Fruit fly (Drosophila melanogaster): ENCODE data around the gene RnrL.

Gene RnrL

dm6 chr2L:10333091-10333991, 5.6 kb upstream of the RnrL start, which contains the start of gene GATAd (continued):
- TF ChIP-seq caup (GFP tag; optimal IDR thresholded peaks at IDR 0.05; ENCODE audit: severe bottlenecking), result no peak
- no peak for TF ChIP-seq Mes4 (GFP tag; optimal IDR thresholded peaks at IDR 0.05)
- TF ChIP-seq CG12299 (tag; optimal IDR thresholded peaks at IDR 0.05), result peak; percentile 28
- no peak for TF ChIP-seq CG14050 (GFP tag; IDR thresholded peaks at IDR 0.05)
- no peak for TF ChIP-seq dati (GFP tag; IDR thresholded peaks at IDR 0.05)
- no peak for TF ChIP-seq Meics (GFP tag; optimal IDR thresholded peaks at IDR 0.05)
- no peak for TF ChIP-seq CG2199 (GFP tag; IDR thresholded peaks at IDR 0.05)
- no peak for TF ChIP-seq NFAT (GFP tag; IDR thresholded peaks at IDR 0.05)
- no peak for TF ChIP-seq maf-S (GFP tag; optimal IDR thresholded peaks at IDR 0.05)
- no peak for TF ChIP-seq Xbp1 (GFP tag; optimal IDR thresholded peaks at IDR 0.05)
- no peak for TF ChIP-seq CG18476 (GFP tag; optimal IDR thresholded peaks at IDR 0.05)
- no peak for TF ChIP-seq ro (GFP tag; IDR thresholded peaks at IDR 0.05)
- no peak for TF ChIP-seq Fer1 (GFP tag; optimal IDR thresholded peaks at IDR 0.05)
- no peak for TF ChIP-seq lmd (GFP tag; IDR thresholded peaks at IDR 0.05)
- no peak for TF ChIP-seq Dip2 (GFP tag; IDR thresholded peaks at IDR 0.05)
- TF ChIP-seq mld (GFP tag; IDR thresholded peaks at IDR 0.05; ENCODE audit: partially characterized antibody), result no peak
- no peak for TF ChIP-seq ttk (GFP tag; IDR thresholded peaks at IDR 0.05)
- no peak for TF ChIP-seq CG17328 (GFP tag; IDR thresholded peaks at IDR 0.05)
- no peak for TF ChIP-seq cad (GFP tag; optimal IDR thresholded peaks at IDR 0.05)
- no peak for TF ChIP-seq CG6683 (GFP tag; optimal IDR thresholded peaks at IDR 0.05)
- peak; percentile 67 for TF ChIP-seq sens (GFP tag)
- no peak for TF ChIP-seq Opbp (GFP tag; IDR thresholded peaks at IDR 0.05; ENCODE audit: partially characterized antibody)
- no peak for TF ChIP-seq ind (GFP tag; optimal IDR thresholded peaks at IDR 0.05)
- no peak for TF ChIP-seq CG34376 (GFP tag; optimal IDR thresholded peaks at IDR 0.05)
- TF ChIP-seq fru (optimal IDR thresholded peaks at IDR 0.05), result no peak
- no peak for TF ChIP-seq wdn (GFP tag; IDR thresholded peaks at IDR 0.05)
- TF ChIP-seq sc (optimal IDR thresholded peaks at IDR 0.05), result no peak
- TF ChIP-seq sc (GFP tag; optimal IDR thresholded peaks at IDR 0.05), result no peak
- no peak; the same call in 1 of the 2 replicates for TF ChIP-seq unc-4 (GFP tag; IDR thresholded peaks at IDR 0.05; ENCODE audit: partially characterized antibody)
- TF ChIP-seq CG7372 (GFP tag; IDR thresholded peaks at IDR 0.05), result no peak
- TF ChIP-seq CG2129 (GFP tag; IDR thresholded peaks at IDR 0.05; ENCODE audit: partially characterized antibody), result no peak
- no peak for TF ChIP-seq sim (GFP tag; IDR thresholded peaks at IDR 0.05)
- no peak for TF ChIP-seq CG3407 (GFP tag; optimal IDR thresholded peaks at IDR 0.05)
- peak; percentile 46 for TF ChIP-seq CG8924 (tag; optimal IDR thresholded peaks at IDR 0.05)
- no peak for TF ChIP-seq Sox100B (GFP tag; optimal IDR thresholded peaks at IDR 0.05)
- TF ChIP-seq otp (GFP tag; IDR thresholded peaks at IDR 0.05), result no peak
- TF ChIP-seq Ssrp (tag; optimal IDR thresholded peaks at IDR 0.05), result no peak
- no peak for TF ChIP-seq crc (GFP tag; optimal IDR thresholded peaks at IDR 0.05)
- TF ChIP-seq tna (GFP tag; IDR thresholded peaks at IDR 0.05; ENCODE audit: partially characterized antibody), result no peak
- no peak for TF ChIP-seq Aef1 (GFP tag; IDR thresholded peaks at IDR 0.05)
- no peak for TF ChIP-seq jing (GFP tag; optimal IDR thresholded peaks at IDR 0.05)
- TF ChIP-seq CG17186 (GFP tag; optimal IDR thresholded peaks at IDR 0.05), result no peak
- no peak for TF ChIP-seq en (GFP tag; optimal IDR thresholded peaks at IDR 0.05)
- peak; percentile 13 for TF ChIP-seq phol (tag; optimal IDR thresholded peaks at IDR 0.05)
- TF ChIP-seq CG4617 (GFP tag; optimal IDR thresholded peaks at IDR 0.05; ENCODE audit: borderline replicate concordance), result peak; percentile 77
- peak; percentile 33 for TF ChIP-seq Dp (GFP tag; optimal IDR thresholded peaks at IDR 0.05)
- TF ChIP-seq gce (GFP tag; IDR thresholded peaks at IDR 0.05), result no peak
- no peak for TF ChIP-seq CG10462 (GFP tag; optimal IDR thresholded peaks at IDR 0.05)
- peak; percentile 79 for TF ChIP-seq CG3995 (GFP tag; optimal IDR thresholded peaks at IDR 0.05)
- TF ChIP-seq peb (GFP tag; IDR thresholded peaks at IDR 0.05), result no peak
- TF ChIP-seq CG6791 (GFP tag; IDR thresholded peaks at IDR 0.05; ENCODE audit: partially characterized antibody), result no peak

Data from whole organism, embryonic.